Fruit fly (Drosophila melanogaster): ENCODE results near the gene CG9988.

The CG9988 gene

DNA sequence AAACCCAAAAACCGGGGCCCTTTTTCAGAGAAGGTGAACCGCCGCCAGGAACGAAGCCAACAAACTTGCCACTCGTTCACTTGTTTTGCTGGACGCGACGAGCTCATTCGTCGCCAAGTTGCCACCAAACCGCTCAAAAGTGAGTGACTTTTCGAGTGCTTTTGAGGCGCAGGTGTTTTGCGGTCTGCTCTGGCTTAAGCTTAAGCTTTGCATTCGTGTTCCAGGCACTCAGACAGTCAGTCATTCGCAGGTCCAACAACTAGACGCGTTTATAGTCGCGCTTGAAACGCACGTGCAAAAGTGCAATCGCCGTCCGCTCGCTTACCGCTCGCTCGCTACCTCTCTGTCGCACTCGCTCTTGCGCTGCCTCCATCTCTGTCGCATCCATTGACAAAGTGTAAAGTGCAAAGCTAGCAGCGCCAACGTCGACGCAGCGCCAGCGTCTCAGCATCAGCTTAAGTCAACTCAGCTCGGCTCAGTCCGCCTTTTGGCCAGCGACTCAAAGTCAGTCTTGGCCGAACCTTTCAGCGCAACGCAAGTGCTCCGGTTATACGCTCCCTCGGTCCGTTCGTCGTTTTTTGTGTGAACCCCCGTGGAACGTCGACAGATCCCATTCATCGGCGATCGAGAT is 45.7 kb downstream of the CG9988 start:
- TF ChIP-seq usp (GFP tag; optimal IDR thresholded peaks at IDR 0.05) = no peak
- TF ChIP-seq psq (optimal IDR thresholded peaks at IDR 0.05) = no peak
- TF ChIP-seq EcR (GFP tag; optimal IDR thresholded peaks at IDR 0.05) = no peak
- TF ChIP-seq pan (optimal IDR thresholded peaks at IDR 0.05) = no peak
- no peak for TF ChIP-seq CG8478 (optimal IDR thresholded peaks at IDR 0.05)
- no peak for TF ChIP-seq Dll (optimal IDR thresholded peaks at IDR 0.05)

DNA sequence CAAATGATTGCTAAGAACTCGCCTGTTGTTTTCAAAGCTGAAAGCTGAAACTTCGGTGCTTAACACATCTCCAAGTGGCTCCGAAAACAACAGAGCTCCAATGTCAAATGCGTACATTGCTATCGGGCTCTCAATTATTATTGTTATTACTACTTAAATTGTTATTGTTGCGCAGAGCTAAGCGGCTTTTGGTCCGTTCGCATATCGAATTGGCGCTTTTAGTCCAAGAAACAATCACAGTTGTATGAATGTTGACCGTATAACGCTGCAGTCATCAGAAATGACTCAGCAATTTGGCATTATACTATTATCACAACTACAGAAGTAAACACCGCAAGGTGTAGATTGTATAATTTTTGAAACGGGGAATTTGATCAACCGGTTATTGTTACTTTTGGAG is 49.3 kb downstream of the CG9988 start:
- TF ChIP-seq EcR (GFP tag; optimal IDR thresholded peaks at IDR 0.05) (no peak), pan (optimal IDR thresholded peaks at IDR 0.05) (no peak), usp (GFP tag; optimal IDR thresholded peaks at IDR 0.05) (no peak), Dll (optimal IDR thresholded peaks at IDR 0.05) (no peak), CG8478 (optimal IDR thresholded peaks at IDR 0.05) (no peak), psq (optimal IDR thresholded peaks at IDR 0.05) (no peak)

DNA sequence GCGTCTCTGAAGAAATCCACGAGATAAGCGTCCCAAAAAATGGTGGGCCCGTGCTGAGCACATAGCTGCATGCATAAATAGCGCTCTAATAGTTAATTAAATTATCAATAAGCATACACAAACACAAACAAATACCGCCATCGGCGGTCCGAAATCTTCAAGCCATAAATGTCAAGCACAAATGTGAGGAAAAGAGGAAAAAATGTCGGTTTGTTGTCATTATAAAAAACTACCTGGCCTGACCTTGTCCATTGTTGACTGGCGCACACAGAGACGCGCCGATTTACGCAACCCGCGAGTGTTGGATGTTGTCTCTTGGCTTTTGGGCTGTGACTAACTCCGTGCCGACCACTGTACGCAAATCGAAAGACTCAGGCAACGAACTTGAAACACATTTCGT is 51.8 kb downstream of the CG9988 start:
- TF ChIP-seq Dll (optimal IDR thresholded peaks at IDR 0.05) (no peak), usp (GFP tag; optimal IDR thresholded peaks at IDR 0.05) (no peak)
